Worm (Caenorhabditis elegans) whole organism, mixed stage, embryonic: ENCODE data around the gene Y57G11A.4.

Source experiments
- elt-1 ChIP-seq: sonication (generic microtip); optimal IDR thresholded peaks from 2 replicates; lab custom pipeline; 2017; ENCODE audit warnings: missing genetic modification characterization, mild to moderate bottlenecking, missing compliant biosample characterization, antibody characterized with exemption, moderate library complexity, borderline replicate concordance; ENCODE audit not compliant: insufficient read depth
- lin-13 ChIP-seq: fragments of 150-350 bp; optimal IDR thresholded peaks from 2 replicates; lab custom pipeline; 2014; ENCODE audit warnings: missing biosample characterization, missing genetic modification characterization
- lsy-2 ChIP-seq: fragments of 150-350 bp; optimal IDR thresholded peaks from 2 replicates; lab custom pipeline; 2014; ENCODE audit warnings: missing biosample characterization, missing genetic modification characterization
- nhr-28 ChIP-seq: fragments of 150-350 bp; optimal IDR thresholded peaks from 2 replicates; lab custom pipeline; 2014; ENCODE audit warnings: missing biosample characterization, missing genetic modification characterization

DNA sequence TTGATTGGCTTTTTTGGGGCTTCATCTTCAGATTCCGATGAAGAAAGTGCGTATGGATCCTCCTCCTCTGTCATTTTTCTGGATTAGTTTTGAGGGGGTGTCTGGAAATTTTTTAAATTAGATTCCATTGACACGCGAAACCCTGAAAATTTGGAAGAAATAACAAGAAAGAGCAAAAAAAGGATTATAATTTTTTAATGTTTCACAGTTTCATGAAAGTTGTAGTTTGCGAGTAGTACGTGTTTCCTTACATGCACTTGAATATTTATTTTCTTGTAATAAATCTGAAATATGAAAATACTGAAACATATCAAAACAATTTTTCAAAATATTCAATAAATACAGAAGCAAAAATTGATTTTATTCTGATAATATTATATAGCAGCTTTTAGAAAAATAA is 23.0 kb downstream of the Y57G11A.4 start, which contains the start of gene tag-273:
- TF ChIP-seq elt-1 (tag; lab: Kevin White, UChicago) (no peak), lin-13 (tag; lab: Kevin White, UChicago) (no peak), nhr-28 (tag; lab: Kevin White, UChicago) (no peak), lsy-2 (tag; lab: Kevin White, UChicago) (no peak)
